Worm (Caenorhabditis elegans): ENCODE results near the gene obr-1.

ce11 chrIII:11267372-11267771 is 3.3 kb downstream of the obr-1 start:
- TF ChIP-seq hlh-13 (GFP tag; optimal IDR thresholded peaks at IDR 0.05) (no peak), fax-1 (tag; optimal IDR thresholded peaks at IDR 0.05) (no peak), unc-55 (GFP tag; optimal IDR thresholded peaks at IDR 0.05) (no peak), ama-1 (optimal IDR thresholded peaks at IDR 0.05) (no peak), K09A11.1 (tag; optimal IDR thresholded peaks at IDR 0.05; ENCODE audit: insufficient read depth) (no peak), sox-4 (tag; optimal IDR thresholded peaks at IDR 0.05) (no peak), pqm-1 (tag; optimal IDR thresholded peaks at IDR 0.05) (no peak), ttx-3 (tag; optimal IDR thresholded peaks at IDR 0.05) (no peak)
